Fruit fly (Drosophila melanogaster) whole organism, embryonic: ENCODE measurements around the gene CG17593.
A peak's percentile ranks its signal among the peaks of the same experiment; 100 is the strongest.

Source experiments
- ATbp ChIP-seq: fragments of 200-800 bp; sonication (Bioruptor generic); optimal IDR thresholded peaks from 2 replicates; lab custom pipeline; 2017; ENCODE audit warnings: missing biosample characterization, mild to moderate bottlenecking, missing genetic modification characterization, missing genetic modification reagents
- Ada2b ChIP-seq: fragments of 200-800 bp; sonication (Bioruptor generic); IDR thresholded peaks from 2 replicates; pipeline ENCODE4 v1.3.6; 2022; ENCODE audit warnings: missing biosample characterization, missing genetic modification characterization
- CG10431 ChIP-seq: fragments of 200-800 bp; sonication (Bioruptor generic); optimal IDR thresholded peaks from 3 replicates; lab custom pipeline; 2018; ENCODE audit warnings: missing biosample characterization, mild to moderate bottlenecking, missing genetic modification characterization
- CG10654 ChIP-seq: fragments of 200-800 bp; sonication (Bioruptor generic); optimal IDR thresholded peaks from 2 replicates; lab custom pipeline; 2016; ENCODE audit warnings: missing biosample characterization, missing genetic modification characterization
- CG11695 ChIP-seq: fragments of 200-800 bp; sonication (Bioruptor generic); IDR thresholded peaks from 3 replicates; pipeline ENCODE4 v1.3.6; 2022; ENCODE audit warnings: missing biosample characterization, missing genetic modification characterization
- CG12104 ChIP-seq: fragments of 200-800 bp; sonication (Bioruptor generic); optimal IDR thresholded peaks from 3 replicates; lab custom pipeline; 2016; ENCODE audit warnings: missing biosample characterization, missing genetic modification characterization
- CG12299 ChIP-seq: fragments of 200-800 bp; sonication (Bioruptor generic); optimal IDR thresholded peaks from 2 replicates; lab custom pipeline; 2018; ENCODE audit warnings: missing biosample characterization, mild to moderate bottlenecking, missing genetic modification characterization
- CG1233 ChIP-seq: fragments of 200-800 bp; sonication (Bioruptor generic); optimal IDR thresholded peaks from 4 replicates; lab custom pipeline; 2018; ENCODE audit warnings: missing biosample characterization, mild to moderate bottlenecking, missing genetic modification characterization
- CG12391 ChIP-seq: fragments of 200-800 bp; sonication (Bioruptor generic); optimal IDR thresholded peaks from 3 replicates; lab custom pipeline; 2018; ENCODE audit warnings: missing biosample characterization, mild to moderate bottlenecking, missing genetic modification characterization, moderate library complexity
- CG13123 ChIP-seq: fragments of 200-800 bp; sonication (Bioruptor generic); optimal IDR thresholded peaks from 2 replicates; lab custom pipeline; 2016; ENCODE audit warnings: missing biosample characterization, missing genetic modification characterization
- CG14050 ChIP-seq: fragments of 200-800 bp; sonication (Bioruptor generic); IDR thresholded peaks from 3 replicates; pipeline ENCODE4 v1.3.6; 2022; ENCODE audit warnings: missing biosample characterization, missing genetic modification characterization
- CG14965 ChIP-seq: fragments of 200-800 bp; sonication (Bioruptor generic); optimal IDR thresholded peaks from 2 replicates; lab custom pipeline; 2016; ENCODE audit warnings: missing biosample characterization, missing genetic modification characterization, borderline replicate concordance
- CG17912 ChIP-seq: fragments of 200-800 bp; sonication (Bioruptor generic); optimal IDR thresholded peaks from 2 replicates; lab custom pipeline; 2018; ENCODE audit warnings: missing biosample characterization, mild to moderate bottlenecking, missing genetic modification characterization
- CG30020 ChIP-seq: fragments of 200-800 bp; optimal IDR thresholded peaks from 2 replicates; lab custom pipeline; 2019; ENCODE audit warnings: missing biosample characterization, mild to moderate bottlenecking, missing genetic modification characterization, moderate library complexity
- CG31365 ChIP-seq: fragments of 200-800 bp; sonication (Bioruptor generic); optimal IDR thresholded peaks from 2 replicates; lab custom pipeline; 2018; ENCODE audit warnings: missing biosample characterization, mild to moderate bottlenecking, missing genetic modification characterization
- CG3847 ChIP-seq: fragments of 200-800 bp; sonication (Bioruptor generic); IDR thresholded peaks from 2 replicates; pipeline ENCODE4 v1.3.6; 2022; ENCODE audit warnings: missing biosample characterization, missing genetic modification characterization
- CG4730 ChIP-seq: fragments of 200-800 bp; sonication (Bioruptor generic); IDR thresholded peaks from 2 replicates; pipeline ENCODE4 v1.3.6; 2022; ENCODE audit warnings: missing biosample characterization, missing genetic modification characterization
- CG6654 ChIP-seq: fragments of 200-800 bp; sonication (Bioruptor generic); optimal IDR thresholded peaks from 2 replicates; lab custom pipeline; 2017; ENCODE audit warnings: missing biosample characterization, mild to moderate bottlenecking, missing genetic modification characterization
- CG6683 ChIP-seq: fragments of 200-800 bp; sonication (Bioruptor generic); optimal IDR thresholded peaks from 2 replicates; lab custom pipeline; 2017; ENCODE audit warnings: missing biosample characterization, mild to moderate bottlenecking, missing genetic modification characterization, missing genetic modification reagents
- CG6765 ChIP-seq: fragments of 200-800 bp; sonication (Bioruptor generic); optimal IDR thresholded peaks from 3 replicates; lab custom pipeline; 2017; ENCODE audit warnings: missing biosample characterization, mild to moderate bottlenecking, missing genetic modification characterization
- CG7556 ChIP-seq: fragments of 200-800 bp; sonication (Bioruptor generic); optimal IDR thresholded peaks from 2 replicates; lab custom pipeline; 2017; ENCODE audit warnings: missing biosample characterization, mild to moderate bottlenecking, missing genetic modification characterization
- CG7963 ChIP-seq: fragments of 200-800 bp; sonication (Bioruptor generic); IDR thresholded peaks from 3 replicates; pipeline ENCODE4 v1.3.6; 2022; ENCODE audit warnings: missing biosample characterization, missing genetic modification characterization; ENCODE audit not compliant: partially characterized antibody
- CG8765 ChIP-seq: fragments of 200-800 bp; sonication (Bioruptor generic); IDR thresholded peaks from 2 replicates; pipeline ENCODE4 v1.3.6; 2022; ENCODE audit warnings: missing biosample characterization, missing genetic modification characterization
- CrebB ChIP-seq: fragments of 200-800 bp; sonication (Bioruptor generic); optimal IDR thresholded peaks from 3 replicates; lab custom pipeline; 2018; ENCODE audit warnings: missing biosample characterization, mild to moderate bottlenecking, missing genetic modification characterization
- Dbx ChIP-seq: fragments of 200-800 bp; sonication (Bioruptor generic); IDR thresholded peaks from 3 replicates; pipeline ENCODE4 v1.3.6; 2022; ENCODE audit warnings: missing biosample characterization, missing genetic modification characterization
- Dfd ChIP-seq, 2 experiments: fragments of >200 bp; optimal IDR thresholded peaks; 2 replicates each; lab custom pipeline; 2017; ENCODE audit warnings: missing biosample characterization in 2 of 2, missing genetic modification characterization in 2 of 2
- Dll ChIP-seq: fragments of 200-800 bp; sonication (Bioruptor generic); IDR thresholded peaks from 4 replicates; pipeline ENCODE4 v1.3.6; 2022; ENCODE audit warnings: missing biosample characterization, missing genetic modification characterization; ENCODE audit not compliant: partially characterized antibody
- Doc3 ChIP-seq: fragments of 200-800 bp; sonication (Bioruptor generic); IDR thresholded peaks from 3 replicates; pipeline ENCODE4 v1.3.6; 2022; ENCODE audit warnings: missing biosample characterization, missing genetic modification characterization; ENCODE audit not compliant: partially characterized antibody
- Dp ChIP-seq: fragments of 200-800 bp; sonication (Bioruptor generic); optimal IDR thresholded peaks from 2 replicates; lab custom pipeline; 2018; ENCODE audit warnings: missing biosample characterization, mild to moderate bottlenecking, missing genetic modification characterization, moderate library complexity
- Eip74EF ChIP-seq, 2 experiments: fragments of 200-800 bp in 1 of 2; fragments of >200 bp in 1 of 2; sonication (Bioruptor generic) in 1 of 2; optimal IDR thresholded peaks; 2 replicates each; lab custom pipeline; 2017 to 2019; ENCODE audit warnings: missing biosample characterization in 2 of 2, missing genetic modification characterization in 2 of 2, mild to moderate bottlenecking in 1 of 2, moderate library complexity in 1 of 2
- HLH3B ChIP-seq: fragments of 200-800 bp; sonication (Bioruptor generic); IDR thresholded peaks from 2 replicates; pipeline ENCODE4 v1.3.6; 2022; ENCODE audit warnings: missing biosample characterization, missing genetic modification characterization
- HLH4C ChIP-seq: fragments of 200-800 bp; sonication (Bioruptor generic); IDR thresholded peaks from 3 replicates; pipeline ENCODE4 v1.3.6; 2022; ENCODE audit warnings: missing biosample characterization, missing genetic modification characterization; ENCODE audit not compliant: partially characterized antibody
- Neu2 ChIP-seq: fragments of 200-800 bp; sonication (Bioruptor generic); optimal IDR thresholded peaks from 3 replicates; lab custom pipeline; 2016; ENCODE audit warnings: missing biosample characterization, missing genetic modification characterization, borderline replicate concordance
- Rx ChIP-seq: fragments of 200-800 bp; sonication (Bioruptor generic); IDR thresholded peaks from 2 replicates; pipeline ENCODE4 v1.3.6; 2022; ENCODE audit warnings: missing biosample characterization, missing genetic modification characterization
- Ssrp ChIP-seq: fragments of 200-800 bp; sonication (Bioruptor generic); optimal IDR thresholded peaks from 2 replicates; lab custom pipeline; 2018; ENCODE audit warnings: missing biosample characterization, mild to moderate bottlenecking, missing genetic modification characterization, moderate library complexity
- ash1 ChIP-seq: fragments of 200-800 bp; sonication (Bioruptor generic); optimal IDR thresholded peaks from 2 replicates; lab custom pipeline; 2018; ENCODE audit warnings: missing biosample characterization, mild to moderate bottlenecking, missing genetic modification characterization
- bcd ChIP-seq: fragments of 200-800 bp; sonication (Bioruptor generic); optimal IDR thresholded peaks from 2 replicates; lab custom pipeline; 2017; ENCODE audit warnings: missing biosample characterization, mild to moderate bottlenecking, missing genetic modification characterization
- dati ChIP-seq: fragments of 200-800 bp; sonication (Bioruptor generic); IDR thresholded peaks from 2 replicates; pipeline ENCODE4 v1.3.6; 2022; ENCODE audit warnings: missing biosample characterization, missing genetic modification characterization
- dmrt11E ChIP-seq: fragments of 200-800 bp; sonication (Bioruptor generic); optimal IDR thresholded peaks from 3 replicates; lab custom pipeline; 2018; ENCODE audit warnings: missing biosample characterization, mild to moderate bottlenecking, missing genetic modification characterization, moderate library complexity
- emc ChIP-seq: fragments of 200-800 bp; sonication (Bioruptor generic); optimal IDR thresholded peaks from 2 replicates; lab custom pipeline; 2016; ENCODE audit warnings: missing biosample characterization, missing genetic modification characterization
- fru ChIP-seq: fragments of >200 bp; optimal IDR thresholded peaks from 2 replicates; lab custom pipeline; 2017
- gro ChIP-seq: fragments of 200-800 bp; sonication (Bioruptor generic); optimal IDR thresholded peaks from 2 replicates; lab custom pipeline; 2016; ENCODE audit warnings: missing biosample characterization, missing genetic modification characterization
- lab ChIP-seq: fragments of 200-800 bp; sonication (Bioruptor generic); optimal IDR thresholded peaks from 3 replicates; lab custom pipeline; 2017; ENCODE audit warnings: missing biosample characterization, missing genetic modification characterization, mild to moderate bottlenecking, moderate library complexity, missing genetic modification reagents
- p53 ChIP-seq: fragments of 200-800 bp; sonication (Bioruptor generic); optimal IDR thresholded peaks from 2 replicates; lab custom pipeline; 2016; ENCODE audit warnings: missing biosample characterization, missing genetic modification characterization
- pan ChIP-seq, 4 experiments: fragments of >200 bp in 3 of 4; fragments of 200-800 bp in 1 of 4; sonication (Bioruptor generic) in 1 of 4; optimal IDR thresholded peaks in 3 of 4; IDR thresholded peaks in 1 of 4; 2 replicates each; pipeline versions ENCODE4 v1.3.6 to Lab custom; 2017 to 2022; ENCODE audit warnings: missing biosample characterization in 2 of 4, missing genetic modification characterization in 2 of 4, mixed read lengths in 1 of 4
- peb ChIP-seq: fragments of 200-800 bp; sonication (Bioruptor generic); IDR thresholded peaks from 2 replicates; pipeline ENCODE4 v1.3.6; 2022; ENCODE audit warnings: missing biosample characterization, missing genetic modification characterization
- pfk ChIP-seq: fragments of 200-800 bp; sonication (Bioruptor generic); optimal IDR thresholded peaks from 2 replicates; lab custom pipeline; 2018; ENCODE audit warnings: missing biosample characterization, mild to moderate bottlenecking, missing genetic modification characterization, moderate library complexity
- pita ChIP-seq: fragments of 200-800 bp; sonication (Bioruptor generic); optimal IDR thresholded peaks from 2 replicates; lab custom pipeline; 2017; ENCODE audit warnings: missing biosample characterization, mild to moderate bottlenecking, missing genetic modification characterization
- tio ChIP-seq: fragments of 200-800 bp; sonication (Bioruptor generic); optimal IDR thresholded peaks from 2 replicates; lab custom pipeline; 2017; ENCODE audit warnings: missing biosample characterization, missing genetic modification characterization, inconsistent platforms
- usp ChIP-seq: fragments of >200 bp; optimal IDR thresholded peaks from 2 replicates; lab custom pipeline; 2017; ENCODE audit warnings: missing biosample characterization, missing genetic modification characterization
- vfl ChIP-seq: fragments of 200-800 bp; sonication (Bioruptor generic); optimal IDR thresholded peaks from 2 replicates; lab custom pipeline; 2016; ENCODE audit warnings: missing biosample characterization, missing genetic modification characterization

The CG17593 gene

DNA sequence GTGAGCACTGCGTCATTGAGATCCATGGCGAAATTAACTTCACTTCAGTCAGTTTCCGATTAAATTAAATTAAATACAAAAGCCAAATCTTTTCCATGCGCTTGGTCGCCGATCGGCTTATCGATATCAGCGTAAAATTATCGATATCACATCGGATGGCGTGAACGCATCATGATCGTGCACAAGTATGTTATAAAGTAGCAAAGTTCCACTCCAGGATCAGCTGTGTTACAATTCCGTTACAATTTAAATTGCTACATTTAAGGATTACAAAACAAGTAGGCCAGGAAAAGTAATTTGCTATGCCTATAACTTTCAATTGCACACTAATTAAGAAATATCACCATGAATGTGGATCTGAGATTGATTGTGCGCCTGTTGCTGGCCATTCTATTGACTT lies 44.8 kb upstream of the CG17593 start, which contains the start of the genes Pif1 and CG31776:
Gene Pif1, minus strand, starts transcription at position 136 of the 400 bp plus-strand sequence.
Gene CG31776, plus strand, starts transcription at position 314 of the 400 bp plus-strand sequence.
- TF ChIP-seq HLH4C (GFP tag; lab: Robert Waterston, UW) (peak; percentile 90), HLH3B (no peak), tio (no peak), ash1 (GFP tag; lab: Kevin White, UChicago) (no peak), CG6654 (GFP tag; lab: Kevin White, UChicago) (no peak), dati (no peak), emc (GFP tag; lab: Kevin White, UChicago) (no peak), vfl (GFP tag; lab: Kevin White, UChicago) (no peak), dmrt11E (no peak), CG4730 (GFP tag; lab: Robert Waterston, UW) (no peak), CrebB (tag; lab: Kevin White, UChicago) (no peak), Neu2 (GFP tag; lab: Kevin White, UChicago) (no peak), Eip74EF (GFP tag; optimal IDR thresholded peaks at IDR 0.05; lab: Kevin White, UChicago) (no peak), CG17912 (GFP tag; lab: Kevin White, UChicago) (no peak), Ssrp (tag; lab: Kevin White, UChicago) (no peak), CG14965 (GFP tag; lab: Kevin White, UChicago) (no peak), pan (optimal IDR thresholded peaks at IDR 0.05; lab: Kevin White, UChicago) (no peak), pan (GFP tag; optimal IDR thresholded peaks at IDR 0.05 in 1 of 2, IDR thresholded peaks at IDR 0.05 in 1 of 2) (no peak), CG8765 (GFP tag; lab: Robert Waterston, UW) (no peak), Rx (GFP tag; lab: Robert Waterston, UW) (no peak), usp (GFP tag; lab: Kevin White, UChicago) (no peak), CG7556 (GFP tag; lab: Kevin White, UChicago) (no peak), CG12104 (GFP tag; lab: Kevin White, UChicago) (no peak), bcd (peak; percentile 1), Doc3 (GFP tag; lab: Robert Waterston, UW) (peak; percentile 76), pita (GFP tag; lab: Kevin White, UChicago) (peak; percentile 69), CG12299 (tag; lab: Kevin White, UChicago) (no peak), CG31365 (no peak), lab (GFP tag; lab: Kevin White, UChicago) (no peak), CG10431 (no peak), Dll (peak; percentile 90), CG11695 (GFP tag; lab: Robert Waterston, UW) (no peak), CG10654 (GFP tag; lab: Kevin White, UChicago) (no peak), CG7963 (GFP tag; lab: Robert Waterston, UW) (peak; percentile 66; the same call in 2 of the 3 replicates), CG3847 (no peak), CG30020 (tag; lab: Kevin White, UChicago) (peak; percentile 24), CG6765 (no peak), CG6683 (GFP tag; lab: Kevin White, UChicago) (no peak), CG14050 (GFP tag; lab: Robert Waterston, UW) (no peak), gro (GFP tag; lab: Kevin White, UChicago) (no peak), CG1233 (GFP tag; lab: Kevin White, UChicago) (no peak), Ada2b (no peak), CG12391 (tag; lab: Kevin White, UChicago) (no peak), Dfd (GFP tag; optimal IDR thresholded peaks at IDR 0.05; lab: Kevin White, UChicago) (no peak), fru (lab: Kevin White, UChicago) (no peak), pfk (GFP tag; lab: Kevin White, UChicago) (no peak), Dbx (GFP tag; lab: Robert Waterston, UW) (no peak), CG13123 (no peak), p53 (GFP tag; lab: Kevin White, UChicago) (peak; percentile 9), ATbp (GFP tag; lab: Kevin White, UChicago) (no peak), Dp (GFP tag; lab: Kevin White, UChicago) (peak; percentile 47), peb (GFP tag; lab: Robert Waterston, UW) (no peak)
